3 fruit fly cellular contexts compared by ENCODE assay signal in the genomic region with DNA sequence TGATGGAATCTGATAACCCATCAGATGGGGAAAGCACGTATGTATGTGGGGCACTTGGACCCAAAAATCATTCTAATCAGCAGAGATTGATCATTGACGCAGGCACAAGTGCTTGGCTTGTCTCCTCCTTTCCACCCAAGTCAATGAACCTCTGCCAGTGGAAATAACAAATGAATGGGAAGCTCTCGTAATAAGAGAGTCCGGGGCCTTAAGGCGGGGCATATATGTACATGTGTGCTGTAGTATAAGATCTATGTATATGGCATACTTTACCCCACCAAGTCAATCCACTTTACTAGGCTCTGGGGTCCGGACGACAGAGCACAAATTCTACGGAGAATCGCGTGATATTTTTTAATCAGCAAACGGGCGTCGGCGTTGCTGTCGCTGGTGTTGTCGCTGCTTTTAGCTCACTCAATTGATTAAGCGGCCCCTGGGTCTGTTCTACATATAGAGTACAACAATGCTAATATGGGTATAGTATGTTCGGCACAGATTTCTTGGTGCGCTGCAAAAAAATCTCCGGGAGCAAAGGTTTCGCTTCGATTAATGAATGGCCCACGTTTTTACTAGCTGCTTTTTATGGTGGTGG.
A peak's percentile ranks its signal among the peaks of the same experiment; 100 is the strongest.
TF ChIP-seq lines count a peak whose summit lies in the region.

No protein-coding gene starts in this region.

TF ChIP-seq in whole organism, adult, 20 proteins besides CTCF, POLR2A, EP300 and RAD21 (continued from another document):
- TF ChIP-seq Hr96 (GFP tag; optimal IDR thresholded peaks at IDR 0.05; lab: Kevin White, UChicago) (no peak), CG7045 (GFP tag; optimal IDR thresholded peaks at IDR 0.05; lab: Kevin White, UChicago) (peak; percentile 79), ovo (GFP tag; optimal IDR thresholded peaks at IDR 0.05; lab: Kevin White, UChicago) (no peak), toe (GFP tag; optimal IDR thresholded peaks at IDR 0.05; lab: Kevin White, UChicago) (peak; percentile 1)

TF ChIP-seq in whole organism, embryonic, 481 proteins besides CTCF, POLR2A, EP300 and RAD21 (continued from another document):
- TF ChIP-seq CrebB (tag; optimal IDR thresholded peaks at IDR 0.05; lab: Kevin White, UChicago) (peak; percentile 13), B-H2 (GFP tag; optimal IDR thresholded peaks at IDR 0.05; lab: Kevin White, UChicago) (peak; percentile 35), CG13296 (GFP tag; optimal IDR thresholded peaks at IDR 0.05; lab: Kevin White, UChicago) (peak; percentile 37), prd (optimal IDR thresholded peaks at IDR 0.05; lab: Kevin White, UChicago) (no peak), prd (GFP tag; IDR thresholded peaks at IDR 0.05; lab: Robert Waterston, UW) (no peak), BtbVII (GFP tag; optimal IDR thresholded peaks at IDR 0.05; lab: Kevin White, UChicago) (peak; percentile 28), sens (GFP tag; lab: Kevin White, UChicago) (peak; percentile 63), stwl (tag; optimal IDR thresholded peaks at IDR 0.05; lab: Kevin White, UChicago) (no peak), CG8290 (GFP tag; optimal IDR thresholded peaks at IDR 0.05; lab: Kevin White, UChicago) (no peak), CG8290 (tag; optimal IDR thresholded peaks at IDR 0.05; lab: Kevin White, UChicago) (peak in 1 of 2 experiments; percentile 37), Rfx (GFP tag; IDR thresholded peaks at IDR 0.05; lab: Robert Waterston, UW) (0 out of 2 replicates have a peak, but pooled peaks have one; percentile 23), Awh (GFP tag; IDR thresholded peaks at IDR 0.05; lab: Robert Waterston, UW) (0 out of 2 replicates have a peak, but pooled peaks have one; percentile 5), CG7987 (GFP tag; optimal IDR thresholded peaks at IDR 0.05; lab: Kevin White, UChicago) (peak; percentile 37), CG9437 (GFP tag; optimal IDR thresholded peaks at IDR 0.05; lab: Kevin White, UChicago) (no peak), Pdp1 (GFP tag; optimal IDR thresholded peaks at IDR 0.05; lab: Kevin White, UChicago) (peak in 1 of 2 experiments; percentile 78), Adf1 (GFP tag; IDR thresholded peaks at IDR 0.05; lab: Robert Waterston, UW) (peak; percentile 69; the same call in 1 of the 2 replicates), Meics (GFP tag; optimal IDR thresholded peaks at IDR 0.05; lab: Kevin White, UChicago) (peak; percentile 32), ftz-f1 (GFP tag; optimal IDR thresholded peaks at IDR 0.05; lab: Kevin White, UChicago) (peak; percentile 19), Fer1 (GFP tag; optimal IDR thresholded peaks at IDR 0.05; lab: Kevin White, UChicago) (peak; percentile 31), pfk (GFP tag; optimal IDR thresholded peaks at IDR 0.05; lab: Kevin White, UChicago) (peak; percentile 55), scrt (GFP tag; optimal IDR thresholded peaks at IDR 0.05; lab: Kevin White, UChicago) (no peak), chinmo (GFP tag; IDR thresholded peaks at IDR 0.05; lab: Robert Waterston, UW; ENCODE audit: partially characterized antibody) (0 out of 4 replicates have a peak, but pooled peaks have one; percentile 71), CG12155 (GFP tag; optimal IDR thresholded peaks at IDR 0.05; lab: Kevin White, UChicago) (no peak), Drgx (GFP tag; IDR thresholded peaks at IDR 0.05; lab: Robert Waterston, UW) (peak; percentile 63), Side (GFP tag; optimal IDR thresholded peaks at IDR 0.05; lab: Kevin White, UChicago) (no peak), Tbp (GFP tag; optimal IDR thresholded peaks at IDR 0.05; lab: Kevin White, UChicago) (no peak), HmgZ (tag; optimal IDR thresholded peaks at IDR 0.05; lab: Kevin White, UChicago) (peak; percentile 50), CG13894 (tag; optimal IDR thresholded peaks at IDR 0.05; lab: Kevin White, UChicago) (peak; percentile 37), crol (GFP tag; IDR thresholded peaks at IDR 0.05; lab: Robert Waterston, UW) (peak; percentile 34; the same call in 1 of the 2 replicates), cwo (GFP tag; optimal IDR thresholded peaks at IDR 0.05; lab: Kevin White, UChicago) (peak; percentile 93), Hmx (GFP tag; optimal IDR thresholded peaks at IDR 0.05; lab: Kevin White, UChicago) (no peak), CG6683 (GFP tag; optimal IDR thresholded peaks at IDR 0.05; lab: Kevin White, UChicago) (peak; percentile 26), sd (tag; optimal IDR thresholded peaks at IDR 0.05; lab: Kevin White, UChicago) (peak; percentile 81), CG1233 (GFP tag; optimal IDR thresholded peaks at IDR 0.05; lab: Kevin White, UChicago) (peak; percentile 32), CG4328 (GFP tag; optimal IDR thresholded peaks at IDR 0.05; lab: Kevin White, UChicago) (peak; percentile 21), CG18599 (GFP tag; optimal IDR thresholded peaks at IDR 0.05; lab: Kevin White, UChicago) (peak; percentile 9), CG14667 (GFP tag; IDR thresholded peaks at IDR 0.05; lab: Robert Waterston, UW) (no peak), sug (tag; optimal IDR thresholded peaks at IDR 0.05; lab: Kevin White, UChicago) (peak; percentile 98), Atf6 (GFP tag; IDR thresholded peaks at IDR 0.05; lab: Robert Waterston, UW) (0 out of 2 replicates have a peak, but pooled peaks have one; percentile 22), vvl (GFP tag; IDR thresholded peaks at IDR 0.05; lab: Robert Waterston, UW) (no peak), CG4854 (GFP tag; optimal IDR thresholded peaks at IDR 0.05; lab: Kevin White, UChicago) (no peak)

TF ChIP-seq in whole organism, prepupa, 60 proteins besides CTCF, POLR2A, EP300 and RAD21 (continued from another document):
- 0 out of 2 replicates have a peak, but pooled peaks have one; percentile 27 for TF ChIP-seq CG15336 (GFP tag; IDR thresholded peaks at IDR 0.05; lab: Robert Waterston, UW)
- peak; percentile 23 for TF ChIP-seq CG3919 (GFP tag; optimal IDR thresholded peaks at IDR 0.05; lab: Kevin White, UChicago)
- no peak for TF ChIP-seq CG34406 (GFP tag; optimal IDR thresholded peaks at IDR 0.05; lab: Kevin White, UChicago)
- TF ChIP-seq CG9139 (GFP tag; optimal IDR thresholded peaks at IDR 0.05; lab: Kevin White, UChicago), result peak; percentile 17
TF ChIP-seq in whole organism, prepupa: peak in this region for 16.
